Worm (Caenorhabditis elegans) whole organism, midembryonic: ENCODE results near the gene acy-1.

Source experiments
- T22C8.4 ChIP-seq: fragments of 200-800 bp; sonication (Bioruptor generic); IDR thresholded peaks from 2 replicates; pipeline ENCODE4 v1.3.6; 2022; ENCODE audit warnings: missing genetic modification characterization, missing compliant biosample characterization
- cog-1 ChIP-seq: sonication (generic microtip); optimal IDR thresholded peaks from 2 replicates; lab custom pipeline; 2016; ENCODE audit warnings: missing genetic modification characterization, missing compliant biosample characterization
- flt-1 ChIP-seq: fragments of 200-800 bp; sonication (Bioruptor generic); IDR thresholded peaks from 2 replicates; pipeline ENCODE4 v1.3.6; 2022; ENCODE audit warnings: missing genetic modification characterization, missing compliant biosample characterization
- klf-2 ChIP-seq: fragments of 200-800 bp; sonication (Bioruptor generic); conservative IDR thresholded peaks from 2 replicates; pipeline ENCODE4 v1.3.6; 2022; ENCODE audit warnings: missing genetic modification reagents, missing genetic modification characterization, missing compliant biosample characterization
- med-1 ChIP-seq: sonication (generic microtip); optimal IDR thresholded peaks from 2 replicates; lab custom pipeline; 2017; ENCODE audit warnings: missing genetic modification characterization, mild to moderate bottlenecking, missing compliant biosample characterization, antibody characterized with exemption, missing genetic modification reagents; ENCODE audit not compliant: insufficient read depth
- ref-1 ChIP-seq: fragments of 200-800 bp; sonication (Bioruptor generic); conservative IDR thresholded peaks from 2 replicates; pipeline ENCODE4 v1.3.6; 2022; ENCODE audit warnings: missing genetic modification reagents, missing genetic modification characterization, missing compliant biosample characterization
- tab-1 ChIP-seq: fragments of 200-800 bp; sonication (Bioruptor generic); IDR thresholded peaks from 2 replicates; pipeline ENCODE4 v1.3.6; 2022; ENCODE audit warnings: missing genetic modification characterization, missing compliant biosample characterization
- ztf-23 ChIP-seq: fragments of 200-800 bp; sonication (Bioruptor generic); IDR thresholded peaks from 2 replicates; pipeline ENCODE4 v1.3.6; 2022; ENCODE audit warnings: missing genetic modification reagents, missing genetic modification characterization, missing compliant biosample characterization
- ztf-29 ChIP-seq: fragments of 200-800 bp; sonication (Bioruptor generic); IDR thresholded peaks from 2 replicates; pipeline ENCODE4 v1.3.6; 2022; ENCODE audit warnings: missing genetic modification reagents, missing genetic modification characterization, missing compliant biosample characterization

- no peak for TF ChIP-seq med-1
- no peak for TF ChIP-seq flt-1 (GFP tag; lab: Robert Waterston, UW)
- no peak for TF ChIP-seq ztf-29 (GFP tag; lab: Robert Waterston, UW)
- TF ChIP-seq tab-1 (GFP tag; lab: Robert Waterston, UW) = no peak
- TF ChIP-seq klf-2 (GFP tag; lab: Robert Waterston, UW) = no peak
- no peak for TF ChIP-seq T22C8.4
- TF ChIP-seq ztf-23 (GFP tag; lab: Robert Waterston, UW) = peak; percentile 50; the same call in 1 of the 2 replicates
- no peak for TF ChIP-seq ref-1
- no peak for TF ChIP-seq cog-1 (tag; lab: Kevin White, UChicago)
Observed at ce11 chrIII:4693281-4693680, 28.6 kb upstream of the acy-1 start, which contains the start of gene nifk-1.
